Fruit fly (Drosophila melanogaster) whole organism, prepupa: ENCODE results near the gene CG32032.

ENCODE experiments used
- Blimp-1 ChIP-seq: fragments of 200-800 bp; sonication (Bioruptor generic); optimal IDR thresholded peaks from 3 replicates; lab custom pipeline; 2017; ENCODE audit warnings: missing biosample characterization, missing genetic modification characterization, mild to moderate bottlenecking, moderate library complexity, missing genetic modification reagents
- CG6276 ChIP-seq: fragments of 200-800 bp; sonication (Bioruptor generic); optimal IDR thresholded peaks from 2 replicates; lab custom pipeline; 2017; ENCODE audit warnings: missing biosample characterization, mild to moderate bottlenecking, missing genetic modification characterization
- CG6808 ChIP-seq: fragments of 200-800 bp; sonication (Bioruptor generic); optimal IDR thresholded peaks from 3 replicates; lab custom pipeline; 2017; ENCODE audit warnings: missing biosample characterization, missing genetic modification characterization, mild to moderate bottlenecking, moderate library complexity, missing genetic modification reagents
- CG6854 ChIP-seq: fragments of 200-800 bp; sonication (Bioruptor generic); optimal IDR thresholded peaks from 2 replicates; lab custom pipeline; 2017; ENCODE audit warnings: missing biosample characterization, mild to moderate bottlenecking, missing genetic modification characterization
- Eip75B ChIP-seq: fragments of 200-800 bp; sonication (Bioruptor generic); optimal IDR thresholded peaks from 3 replicates; lab custom pipeline; 2016; ENCODE audit warnings: missing biosample characterization, missing genetic modification characterization
- Hr4 ChIP-seq: fragments of 200-800 bp; sonication (Bioruptor generic); optimal IDR thresholded peaks from 3 replicates; lab custom pipeline; 2016; ENCODE audit warnings: missing biosample characterization, missing genetic modification characterization
- OdsH ChIP-seq: fragments of 200-800 bp; sonication (Bioruptor generic); optimal IDR thresholded peaks from 3 replicates; lab custom pipeline; 2016; ENCODE audit warnings: missing biosample characterization, missing genetic modification characterization
- Sox14 ChIP-seq: fragments of 200-800 bp; sonication (Bioruptor generic); optimal IDR thresholded peaks from 3 replicates; lab custom pipeline; 2016; ENCODE audit warnings: missing biosample characterization, missing genetic modification characterization
- Sox15 ChIP-seq: fragments of 200-800 bp; sonication (Bioruptor generic); optimal IDR thresholded peaks from 3 replicates; lab custom pipeline; 2016; ENCODE audit warnings: missing biosample characterization, missing genetic modification characterization
- net ChIP-seq: fragments of 200-800 bp; sonication (Bioruptor generic); optimal IDR thresholded peaks from 3 replicates; lab custom pipeline; 2016; ENCODE audit warnings: missing biosample characterization, missing genetic modification characterization
- ss ChIP-seq, 2 experiments: fragments of 200-800 bp; sonication (Bioruptor generic); optimal IDR thresholded peaks; 2 replicates in 1 of 2; 3 replicates in 1 of 2; lab custom pipeline; 2017 to 2018; ENCODE audit warnings: mild to moderate bottlenecking in 2 of 2, missing biosample characterization in 2 of 2, missing genetic modification characterization in 2 of 2, moderate library complexity in 1 of 2
- vri ChIP-seq: fragments of 200-800 bp; sonication (Bioruptor generic); optimal IDR thresholded peaks from 3 replicates; lab custom pipeline; 2016; ENCODE audit warnings: missing biosample characterization, mild to moderate bottlenecking, missing genetic modification characterization

DNA sequence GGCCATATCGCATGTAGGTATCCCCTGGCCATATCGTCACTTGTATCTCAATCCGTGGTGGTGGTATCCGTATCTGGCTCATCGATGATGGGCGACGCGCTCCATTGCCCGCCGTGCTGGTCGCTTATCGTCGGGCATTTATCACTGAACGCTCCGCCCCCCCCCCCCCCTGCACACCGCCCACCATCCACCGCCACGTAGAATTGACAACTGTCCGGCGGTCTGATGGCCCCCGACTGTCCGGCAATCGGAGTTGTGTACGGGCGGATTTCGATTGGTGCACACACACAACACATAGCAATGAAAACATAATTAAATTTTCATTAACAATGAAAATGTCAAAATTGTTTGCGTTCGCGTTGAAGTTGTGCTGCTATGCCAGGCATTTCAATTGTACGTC, 21.6 kb downstream of the CG32032 start:
- no peak for TF ChIP-seq OdsH (GFP tag; lab: Kevin White, UChicago)
- no peak for TF ChIP-seq Blimp-1 (GFP tag; lab: Kevin White, UChicago)
- no peak for TF ChIP-seq vri (GFP tag; lab: Kevin White, UChicago)
- no peak for TF ChIP-seq CG6854 (GFP tag; lab: Kevin White, UChicago)
- TF ChIP-seq CG6808 (GFP tag; lab: Kevin White, UChicago): no peak
- TF ChIP-seq CG6276 (GFP tag; lab: Kevin White, UChicago): no peak
- no peak for TF ChIP-seq Eip75B (GFP tag; lab: Kevin White, UChicago)
- TF ChIP-seq net (GFP tag; lab: Kevin White, UChicago): no peak
- TF ChIP-seq Hr4 (GFP tag; lab: Kevin White, UChicago): no peak
- TF ChIP-seq Sox15 (GFP tag; lab: Kevin White, UChicago): no peak
- TF ChIP-seq ss (GFP tag; optimal IDR thresholded peaks at IDR 0.05; lab: Kevin White, UChicago): no peak
- TF ChIP-seq Sox14 (GFP tag; lab: Kevin White, UChicago): no peak
